Worm (Caenorhabditis elegans) whole organism, dauer: ENCODE results near the gene F26F4.2.
"Not testable (repeated sequence)": the region's sequence is repeated elsewhere in the genome, so short reads cannot be mapped to it uniquely, and the experiment has no call there.

ENCODE experiments used
- unc-62 ChIP-seq: sonication (generic microtip); optimal IDR thresholded peaks from 2 replicates; lab custom pipeline; 2017; ENCODE audit warnings: missing biosample characterization, missing genetic modification reagents, missing genetic modification characterization

The F26F4.2 gene

DNA sequence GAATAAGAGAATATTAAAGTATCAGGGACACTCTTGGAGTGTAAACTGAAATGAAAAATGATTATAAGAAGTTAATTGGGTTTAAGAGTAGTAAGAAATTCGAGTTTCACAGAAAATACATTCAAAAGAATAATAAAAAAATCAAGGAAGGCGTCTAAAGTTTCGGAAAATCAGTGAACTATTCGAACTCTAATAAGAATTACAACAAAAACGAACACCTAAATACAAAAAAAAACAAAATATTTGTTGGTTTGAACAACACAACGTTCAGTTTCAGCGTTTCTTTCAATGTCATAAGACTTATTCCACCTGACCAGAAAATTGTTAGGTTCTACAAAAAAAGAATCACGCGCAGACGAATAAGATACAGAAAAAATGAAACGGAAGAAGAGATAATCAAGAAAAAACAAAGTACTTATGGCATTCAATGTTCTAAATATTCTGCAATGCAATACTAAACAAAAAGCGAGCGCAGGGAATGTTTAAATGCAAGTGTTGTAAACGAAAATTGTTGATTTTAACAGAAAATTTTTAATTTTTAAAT is 11.9 kb upstream of the F26F4.2 start, which contains the start of gene nhl-2:
TSS of gene nhl-2 (minus strand) at position 51 of the 544 bp plus-strand sequence.
- no peak for TF ChIP-seq unc-62 (GFP tag; lab: Kevin White, UChicago)

DNA sequence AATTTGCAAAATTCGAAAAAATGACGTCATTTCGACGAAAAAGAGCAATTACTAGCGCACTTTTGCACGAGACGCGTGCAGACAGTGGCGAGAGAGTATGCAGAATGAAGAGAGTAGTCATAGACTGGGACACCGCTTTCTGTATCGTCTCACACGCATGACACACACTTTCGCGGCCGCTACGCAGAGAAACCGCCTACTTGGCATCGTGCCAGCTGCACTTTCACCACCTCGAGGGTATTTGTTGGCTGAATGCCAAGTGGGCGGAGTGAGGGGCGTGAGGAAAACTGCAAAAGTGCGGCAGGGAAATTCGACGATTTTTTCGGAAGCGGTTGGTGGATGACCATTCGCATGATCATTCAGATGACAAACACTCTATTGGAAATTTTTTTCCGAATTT is 11.3 kb upstream of the F26F4.2 start:
- TF ChIP-seq unc-62 (GFP tag; lab: Kevin White, UChicago): no peak

DNA sequence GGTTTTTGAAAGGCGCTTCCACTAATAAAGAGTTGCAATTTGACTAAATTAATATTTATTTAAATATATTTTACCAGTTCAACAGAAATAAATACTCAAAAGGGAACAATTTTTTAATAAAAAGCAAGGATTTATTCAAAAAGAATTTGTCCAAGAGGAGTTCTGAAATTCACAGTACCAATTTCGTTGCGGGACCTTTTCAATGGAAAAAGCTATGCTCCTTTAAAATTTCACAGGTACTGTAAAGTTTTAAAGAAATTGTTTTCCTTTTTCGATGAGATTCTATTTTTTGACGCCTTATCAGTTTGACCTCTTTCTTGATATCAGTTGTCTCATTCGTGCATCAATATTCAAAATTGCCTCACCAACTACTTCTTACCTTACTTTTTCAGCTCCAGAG is 10.8 kb upstream of the F26F4.2 start, which contains the start of gene tag-340:
TSS of gene tag-340 (plus strand) at position 249 of the 400 bp plus-strand sequence.
- TF ChIP-seq unc-62 (GFP tag; lab: Kevin White, UChicago): no peak

DNA sequence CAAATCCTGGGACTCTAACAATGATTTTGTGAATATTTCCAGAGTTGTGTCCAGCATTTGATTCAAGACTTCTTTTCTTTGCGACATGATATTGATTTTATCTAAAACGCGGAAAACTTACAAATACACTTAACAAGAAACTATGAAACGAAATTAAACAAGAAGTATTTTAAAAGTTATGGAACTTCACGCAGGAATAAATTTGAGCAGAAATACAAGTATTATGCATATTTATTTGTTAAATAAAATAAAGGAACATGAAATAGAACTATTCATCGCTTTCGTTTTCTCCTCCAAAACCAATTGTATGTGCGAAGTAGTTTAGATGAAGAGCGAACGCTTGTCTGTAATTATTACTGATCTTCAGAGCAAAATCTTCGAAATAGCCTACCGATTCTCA is 7.3 kb upstream of the F26F4.2 start, which contains the start of gene kbp-2:
TSS of gene kbp-2 (minus strand) at position 101 of the 400 bp plus-strand sequence.
- TF ChIP-seq unc-62 (GFP tag; lab: Kevin White, UChicago): no peak

DNA sequence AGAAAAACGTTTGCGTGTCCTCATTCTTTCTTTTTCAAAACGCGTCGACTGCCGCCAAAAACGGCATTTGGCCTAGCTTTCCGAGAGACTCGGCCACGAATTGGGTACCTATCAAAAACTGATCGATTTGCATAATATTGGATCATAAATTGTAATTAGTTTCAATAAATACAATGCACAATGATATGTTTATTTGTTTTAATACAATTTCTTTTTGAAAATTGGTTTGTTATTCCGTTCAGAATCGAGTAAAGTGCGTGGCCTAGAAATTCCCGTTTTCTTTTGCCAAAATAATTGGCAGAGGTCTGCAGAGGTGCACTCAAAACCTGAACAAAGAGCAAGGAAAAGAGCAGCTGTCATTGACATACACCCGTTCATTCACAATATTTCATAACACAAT is 5.7 kb upstream of the F26F4.2 start, which contains the start of gene F26F4.8:
TSS of gene F26F4.8 (minus strand) at position 69 of the 400 bp plus-strand sequence.
- no peak for TF ChIP-seq unc-62 (GFP tag; lab: Kevin White, UChicago)

DNA sequence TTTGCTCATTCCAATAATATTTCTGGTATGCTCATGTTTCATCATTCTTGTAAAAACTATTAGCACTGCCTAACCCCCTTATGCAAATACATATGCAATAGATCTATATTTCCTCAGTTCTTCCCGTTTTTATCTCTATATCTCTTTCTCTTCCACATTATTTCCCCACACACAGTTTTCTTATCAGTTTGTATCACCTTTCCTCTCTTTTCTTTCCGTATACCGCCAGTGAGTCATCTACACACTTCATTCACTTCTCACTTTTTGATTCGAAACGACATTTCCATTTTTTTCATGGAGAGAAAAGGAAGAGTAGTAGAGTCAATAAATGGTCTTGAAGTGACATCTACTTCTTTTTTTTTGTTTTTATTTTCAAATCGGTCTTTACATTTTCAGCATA is 4.7 kb upstream of the F26F4.2 start:
- no peak for TF ChIP-seq unc-62 (GFP tag; lab: Kevin White, UChicago)

DNA sequence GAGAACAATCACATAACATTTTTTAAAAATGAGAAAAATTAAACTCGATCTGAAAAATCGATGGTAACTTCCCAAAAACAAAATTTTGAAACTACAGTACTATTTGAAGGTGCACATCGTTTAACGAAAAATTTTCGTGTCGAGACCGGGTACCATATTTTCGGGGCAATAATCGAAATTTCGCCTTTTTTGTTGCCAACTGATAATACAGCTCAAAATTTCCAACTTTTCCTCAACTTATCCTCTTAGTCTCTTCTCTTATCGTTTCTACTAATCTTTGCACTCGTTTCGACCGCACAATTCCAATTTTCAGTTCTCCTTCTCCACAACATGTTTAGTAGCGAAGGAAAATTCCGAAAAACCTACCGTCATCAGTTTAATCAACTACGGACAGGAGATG is 4.2 kb upstream of the F26F4.2 start, which contains the start of gene rom-1:
TSS of gene rom-1 (plus strand) at position 301 of the 400 bp plus-strand sequence.
- no peak for TF ChIP-seq unc-62 (GFP tag; lab: Kevin White, UChicago)

DNA sequence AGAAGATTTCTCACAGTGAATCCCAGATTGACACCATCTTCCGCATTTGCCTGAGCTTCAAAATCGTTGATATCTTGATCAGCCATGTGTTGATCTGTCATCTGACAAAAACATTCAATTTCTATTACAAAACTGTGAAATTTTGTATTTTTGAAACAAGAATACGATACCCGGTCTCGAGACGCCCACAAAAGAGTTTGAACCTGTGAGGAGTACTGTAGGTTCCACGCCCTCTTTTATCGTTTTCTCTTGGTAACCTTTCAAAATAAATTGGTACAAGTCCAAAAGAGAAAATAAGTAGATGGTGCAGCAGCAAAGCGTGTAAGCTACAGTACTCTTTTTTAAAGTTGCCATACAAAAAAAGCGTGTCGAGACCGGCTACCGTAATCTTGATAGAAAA is 1.1 kb upstream of the F26F4.2 start, which contains the start of gene F26F4.12:
TSS of gene F26F4.12 (minus strand) at position 101 of the 400 bp plus-strand sequence.
- TF ChIP-seq unc-62 (GFP tag; lab: Kevin White, UChicago): no peak

DNA sequence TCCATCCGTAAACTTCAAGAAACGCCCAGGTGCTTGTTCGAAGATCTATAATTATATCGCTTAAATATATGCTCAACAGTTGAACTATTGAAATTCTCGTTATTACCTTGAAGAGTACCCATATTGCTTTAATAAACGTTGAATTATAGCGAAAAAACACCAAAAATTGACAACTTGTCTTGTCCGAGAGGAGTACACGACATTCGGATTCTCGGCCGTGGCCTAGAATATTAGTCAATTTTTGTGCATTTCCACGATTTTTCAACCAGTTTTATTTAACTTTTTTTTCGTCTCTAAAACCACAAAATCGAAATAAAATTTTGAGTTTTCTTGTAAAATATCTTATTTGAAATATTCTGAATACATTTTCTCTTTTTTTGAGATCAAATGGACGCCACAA is 1.3 kb downstream of the F26F4.2 start, which contains the start of the genes F26F4.9 and cee-1:
TSS of gene F26F4.9 (minus strand) at position 205 of the 400 bp plus-strand sequence.
TSS of gene cee-1 (plus strand) at position 383 of the 400 bp plus-strand sequence.
- no peak for TF ChIP-seq unc-62 (GFP tag; lab: Kevin White, UChicago)

DNA sequence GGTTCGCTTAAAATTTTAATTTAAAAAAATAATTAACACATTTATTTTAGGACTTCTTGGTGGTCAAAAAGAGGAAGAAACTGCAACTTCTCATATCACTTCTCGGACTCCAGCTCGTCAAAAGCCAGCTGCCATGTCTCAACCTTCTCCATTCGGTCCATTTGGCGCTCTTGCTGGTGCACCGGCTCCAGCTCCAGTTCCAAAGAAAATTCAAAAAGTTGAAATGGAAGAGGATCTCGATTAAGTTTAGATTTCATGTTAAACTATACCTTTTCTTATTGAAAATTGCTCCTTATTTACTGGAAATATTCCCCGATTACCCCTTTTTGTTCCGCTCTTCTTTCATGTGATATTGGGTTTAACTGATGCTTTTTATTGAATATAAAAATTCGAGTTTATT is 2.7 kb downstream of the F26F4.2 start:
- no peak for TF ChIP-seq unc-62 (GFP tag; lab: Kevin White, UChicago)

DNA sequence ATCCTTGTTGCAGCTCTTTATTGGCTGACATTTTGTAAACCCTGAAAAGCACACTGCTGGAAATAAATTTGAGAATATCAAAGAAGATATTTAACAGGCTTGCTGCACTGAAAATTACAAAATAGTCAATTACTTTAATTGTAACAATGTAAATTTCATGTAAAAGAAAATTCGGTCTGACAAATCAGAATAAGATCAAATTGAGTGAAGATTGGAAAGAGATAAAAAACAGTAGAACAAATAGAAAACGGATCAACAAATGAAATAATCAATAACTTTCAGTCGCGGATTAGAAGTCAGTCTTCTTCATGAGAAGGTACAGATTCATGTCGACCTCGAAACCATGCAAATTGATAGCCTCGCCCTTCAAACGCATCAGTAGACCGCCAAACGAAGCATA is 6.0 kb downstream of the F26F4.2 start, which contains the start of gene rars-1:
TSS of gene rars-1 (minus strand) at position 101 of the 400 bp plus-strand sequence.
- no peak for TF ChIP-seq unc-62 (GFP tag; lab: Kevin White, UChicago)

DNA sequence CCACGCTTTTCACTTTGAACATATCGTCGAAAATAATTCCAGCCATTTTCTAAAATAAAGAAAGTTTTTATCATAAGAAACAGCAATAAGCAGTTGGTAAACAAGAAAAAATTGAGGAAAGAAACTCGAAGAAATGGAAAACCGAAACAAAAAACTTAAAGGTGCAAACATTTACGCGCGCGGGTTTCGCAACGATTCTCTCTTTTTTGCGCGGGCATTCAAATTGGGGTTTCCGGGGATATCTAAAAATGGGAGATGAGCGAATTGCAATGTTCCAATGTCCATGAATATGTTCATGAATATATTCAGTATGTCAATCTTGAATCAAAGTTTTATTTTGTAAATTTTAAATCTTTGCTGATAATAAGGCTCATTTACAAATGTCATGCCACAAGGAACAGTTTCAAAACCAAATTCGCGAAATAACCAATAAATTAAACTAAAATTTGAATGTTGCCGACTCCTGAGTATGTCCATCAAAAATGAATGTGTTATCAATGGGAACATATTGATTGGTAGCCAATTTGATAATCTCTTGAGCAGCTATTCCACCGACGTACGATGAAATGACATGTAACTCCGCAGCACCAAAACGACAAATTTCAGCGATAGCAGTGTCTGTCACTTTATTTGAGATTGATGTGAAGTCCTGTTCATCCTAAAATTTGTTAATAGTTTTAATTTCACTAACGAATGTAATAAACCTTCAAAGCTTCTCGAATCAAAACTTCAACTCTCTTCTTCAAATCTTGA is 7.1 kb downstream of the F26F4.2 start, which contains the start of gene rpb-8:
TSS of gene rpb-8 (minus strand) at position 49 of the 753 bp plus-strand sequence.
- TF ChIP-seq unc-62 (GFP tag; lab: Kevin White, UChicago): no peak

DNA sequence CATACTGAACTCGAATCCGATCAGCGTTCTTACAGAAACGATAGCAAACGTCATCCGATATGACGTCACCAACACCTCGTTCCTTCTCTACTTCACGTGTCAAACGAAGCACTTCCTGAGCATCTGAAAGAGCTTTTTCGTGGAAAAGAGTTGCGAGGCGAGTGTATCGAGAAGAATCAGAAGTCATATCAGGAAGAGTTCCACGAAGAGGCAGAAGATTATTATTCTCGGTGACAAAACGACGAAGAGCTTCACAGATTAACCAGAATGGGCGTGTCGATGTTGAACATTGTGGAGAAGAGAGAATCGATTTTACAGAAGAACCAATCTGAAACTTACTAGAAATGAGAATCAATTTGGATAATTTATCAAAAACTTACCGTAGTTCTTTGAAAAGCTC is 7.8 kb downstream of the F26F4.2 start:
- TF ChIP-seq unc-62 (GFP tag; lab: Kevin White, UChicago): no peak

DNA sequence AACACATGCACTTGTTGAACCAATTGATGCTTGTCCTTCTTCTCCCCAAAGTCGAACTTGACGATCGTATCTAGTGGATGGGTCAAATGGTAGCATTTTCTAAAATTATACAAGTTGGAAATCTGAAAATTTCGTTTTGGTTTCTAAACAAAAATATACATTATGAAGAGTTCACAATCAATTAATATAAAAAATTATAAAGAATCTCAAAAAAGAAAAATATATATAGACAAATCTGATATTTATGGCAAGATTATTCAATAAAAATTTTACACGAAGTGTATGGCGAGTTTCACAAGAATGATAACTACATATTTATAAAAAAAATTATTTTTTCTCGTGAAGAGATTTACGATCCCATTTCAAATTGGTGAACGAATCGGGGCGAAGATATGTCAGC is 9.2 kb downstream of the F26F4.2 start, which contains the start of gene ula-1:
TSS of gene ula-1 (minus strand) at position 101 of the 400 bp plus-strand sequence.
- TF ChIP-seq unc-62 (GFP tag; lab: Kevin White, UChicago): no peak

DNA sequence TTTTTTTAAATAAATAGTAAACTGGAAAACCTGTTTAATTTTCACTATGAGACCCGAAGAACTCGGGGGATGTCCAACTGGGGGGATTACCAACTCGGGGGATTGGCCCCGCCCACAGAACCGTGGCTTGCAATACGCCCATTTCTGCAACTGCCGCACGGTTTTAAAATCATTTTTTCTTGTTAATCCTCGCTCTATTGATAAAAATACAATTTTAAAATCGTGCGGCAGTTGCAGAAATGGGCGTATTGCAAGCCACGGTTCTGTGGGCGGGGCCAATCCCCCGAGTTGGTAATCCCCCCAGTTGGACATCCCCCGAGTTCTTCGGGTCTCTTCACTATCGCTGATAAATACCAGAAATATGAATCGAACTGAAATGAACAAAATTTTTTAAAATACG is 11.0 kb downstream of the F26F4.2 start, which contains the start of gene mmab-1:
TSS of gene mmab-1 (minus strand) at position 95 of the 400 bp plus-strand sequence.
- not testable (repeated sequence) for TF ChIP-seq unc-62 (GFP tag; lab: Kevin White, UChicago)

DNA sequence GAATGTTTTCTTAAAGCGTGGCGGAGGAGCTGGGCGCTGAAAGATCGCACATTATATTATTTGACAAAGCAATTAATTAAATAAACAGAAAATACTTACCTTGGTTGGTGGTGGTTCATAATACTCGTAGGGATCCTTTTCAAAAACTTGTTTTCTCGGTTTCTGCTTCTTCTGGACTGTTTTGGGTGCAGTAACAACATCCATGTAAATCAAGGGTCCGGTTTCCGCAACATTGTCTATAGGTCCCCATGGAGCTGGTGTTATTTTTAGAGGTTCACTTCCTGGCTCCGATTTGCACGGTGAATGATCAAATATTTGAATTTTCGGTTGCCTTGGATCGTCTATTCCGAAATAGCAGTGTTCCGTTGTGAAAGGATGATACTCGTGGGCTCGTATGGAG is 13.1 kb downstream of the F26F4.2 start:
- TF ChIP-seq unc-62 (GFP tag; lab: Kevin White, UChicago): no peak
